Worm (Caenorhabditis elegans) whole organism, midembryonic: ENCODE results near the gene M04B2.7.

ENCODE experiments used
- T22C8.4 ChIP-seq: fragments of 200-800 bp; sonication (Bioruptor generic); IDR thresholded peaks from 2 replicates; pipeline ENCODE4 v1.3.6; 2022; ENCODE audit warnings: missing genetic modification characterization, missing compliant biosample characterization
- flt-1 ChIP-seq: fragments of 200-800 bp; sonication (Bioruptor generic); IDR thresholded peaks from 2 replicates; pipeline ENCODE4 v1.3.6; 2022; ENCODE audit warnings: missing genetic modification characterization, missing compliant biosample characterization
- klf-2 ChIP-seq: fragments of 200-800 bp; sonication (Bioruptor generic); conservative IDR thresholded peaks from 2 replicates; pipeline ENCODE4 v1.3.6; 2022; ENCODE audit warnings: missing genetic modification reagents, missing genetic modification characterization, missing compliant biosample characterization
- ref-1 ChIP-seq: fragments of 200-800 bp; sonication (Bioruptor generic); conservative IDR thresholded peaks from 2 replicates; pipeline ENCODE4 v1.3.6; 2022; ENCODE audit warnings: missing genetic modification reagents, missing genetic modification characterization, missing compliant biosample characterization
- tab-1 ChIP-seq: fragments of 200-800 bp; sonication (Bioruptor generic); IDR thresholded peaks from 2 replicates; pipeline ENCODE4 v1.3.6; 2022; ENCODE audit warnings: missing genetic modification characterization, missing compliant biosample characterization
- ztf-23 ChIP-seq: fragments of 200-800 bp; sonication (Bioruptor generic); IDR thresholded peaks from 2 replicates; pipeline ENCODE4 v1.3.6; 2022; ENCODE audit warnings: missing genetic modification reagents, missing genetic modification characterization, missing compliant biosample characterization
- ztf-29 ChIP-seq: fragments of 200-800 bp; sonication (Bioruptor generic); IDR thresholded peaks from 2 replicates; pipeline ENCODE4 v1.3.6; 2022; ENCODE audit warnings: missing genetic modification reagents, missing genetic modification characterization, missing compliant biosample characterization

- TF ChIP-seq klf-2, result no peak
- no peak for TF ChIP-seq flt-1 (GFP tag; lab: Robert Waterston, UW)
- no peak for TF ChIP-seq ref-1 (GFP tag; lab: Robert Waterston, UW)
- TF ChIP-seq ztf-23, result no peak
- no peak for TF ChIP-seq tab-1 (GFP tag; lab: Robert Waterston, UW)
- no peak for TF ChIP-seq ztf-29
- TF ChIP-seq T22C8.4 (GFP tag; lab: Robert Waterston, UW), result no peak
Measured at ce11 chrIV:11586484-11586883, 37.9 kb upstream of the M04B2.7 start.
